Worm (Caenorhabditis elegans) whole organism, early embryonic: Measurements from ENCODE around the gene col-159.

ENCODE experiments used
- B0310.2 ChIP-seq: sonication (generic microtip); optimal IDR thresholded peaks from 2 replicates; lab custom pipeline; 2016; ENCODE audit warnings: mild to moderate bottlenecking, missing genetic modification characterization, missing compliant biosample characterization
- aly-1 ChIP-seq: sonication (generic microtip); optimal IDR thresholded peaks from 2 replicates; lab custom pipeline; 2016; ENCODE audit warnings: missing genetic modification characterization, missing compliant biosample characterization
- ama-1 ChIP-seq: fragments of 150-350 bp; optimal IDR thresholded peaks from 2 replicates; lab custom pipeline; 2014
- ceh-13 ChIP-seq: fragments of 200-800 bp; sonication (Bioruptor generic); optimal IDR thresholded peaks from 2 replicates; lab custom pipeline; 2018; ENCODE audit warnings: mild to moderate bottlenecking, missing genetic modification characterization, missing compliant biosample characterization
- ceh-36 ChIP-seq: sonication (generic microtip); optimal IDR thresholded peaks from 2 replicates; lab custom pipeline; 2016; ENCODE audit warnings: missing genetic modification characterization, inconsistent platforms, missing compliant biosample characterization
- hmbx-1 ChIP-seq: sonication (generic microtip); optimal IDR thresholded peaks from 2 replicates; lab custom pipeline; 2016; ENCODE audit warnings: mild to moderate bottlenecking, missing genetic modification characterization, missing compliant biosample characterization
- hmg-4 ChIP-seq: fragments of 200-800 bp; sonication (Bioruptor generic); optimal IDR thresholded peaks from 2 replicates; lab custom pipeline; 2018; ENCODE audit warnings: mild to moderate bottlenecking, missing genetic modification characterization, missing compliant biosample characterization
- hnd-1 ChIP-seq: sonication (generic microtip); optimal IDR thresholded peaks from 2 replicates; lab custom pipeline; 2016; ENCODE audit warnings: missing genetic modification characterization, missing compliant biosample characterization
- pes-1 ChIP-seq: fragments of 200-800 bp; sonication (Bioruptor generic); IDR thresholded peaks from 2 replicates; pipeline ENCODE4 v1.3.6; 2022; ENCODE audit warnings: missing genetic modification reagents, missing genetic modification characterization, missing compliant biosample characterization
- scrt-1 ChIP-seq: fragments of 200-800 bp; sonication (Bioruptor generic); IDR thresholded peaks from 2 replicates; pipeline ENCODE4 v1.3.6; 2022; ENCODE audit warnings: missing genetic modification characterization, missing compliant biosample characterization
- sea-1 ChIP-seq: fragments of 200-800 bp; sonication (Bioruptor generic); conservative IDR thresholded peaks from 2 replicates; pipeline ENCODE4 v1.3.6; 2022; ENCODE audit warnings: missing genetic modification characterization, missing compliant biosample characterization
- tbx-37 ChIP-seq: fragments of 200-800 bp; sonication (Bioruptor generic); conservative IDR thresholded peaks from 2 replicates; pipeline ENCODE4 v1.3.6; 2022; ENCODE audit warnings: missing genetic modification reagents, missing genetic modification characterization, missing compliant biosample characterization
- tra-4 ChIP-seq: sonication (generic microtip); optimal IDR thresholded peaks from 2 replicates; lab custom pipeline; 2017; ENCODE audit warnings: missing genetic modification characterization, missing compliant biosample characterization

DNA sequence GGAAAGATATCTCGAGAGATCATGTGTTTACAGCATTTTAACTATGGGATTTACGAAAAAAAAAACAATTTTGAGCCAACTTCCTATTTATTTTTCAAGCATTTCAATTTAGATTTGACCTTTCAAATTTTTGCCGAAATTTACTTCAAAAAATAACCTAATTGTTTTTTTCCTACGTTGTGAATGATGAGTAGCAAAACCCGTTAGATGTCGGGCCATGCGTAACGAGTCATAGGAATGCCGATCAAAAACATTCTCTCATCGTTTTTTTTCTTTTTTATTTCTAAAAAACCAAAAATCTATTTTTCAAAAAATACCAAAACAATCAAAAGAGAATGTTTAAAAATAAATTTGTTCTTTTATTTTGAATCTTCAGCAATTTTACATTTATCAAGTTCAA lies 39.1 kb downstream of the col-159 start:
- TF ChIP-seq tbx-37 (no peak), ama-1 (no peak), B0310.2 (tag; lab: Kevin White, UChicago) (no peak), scrt-1 (GFP tag; lab: Robert Waterston, UW) (no peak), ceh-13 (GFP tag; lab: Kevin White, UChicago) (no peak), tra-4 (tag; lab: Kevin White, UChicago) (no peak), hnd-1 (no peak), pes-1 (GFP tag; lab: Robert Waterston, UW) (no peak), ceh-36 (tag; lab: Kevin White, UChicago) (no peak), sea-1 (GFP tag; lab: Robert Waterston, UW) (no peak), hmbx-1 (tag; lab: Kevin White, UChicago) (no peak), aly-1 (tag; lab: Kevin White, UChicago) (no peak), hmg-4 (GFP tag; lab: Kevin White, UChicago) (no peak)
